Fruit fly (Drosophila melanogaster): Measurements from ENCODE around the gene ImpL2.
A peak's percentile ranks its signal among the peaks of the same experiment; 100 is the strongest.

Gene ImpL2

dm6 chr3L:4230357-4230901 lies 5.5 kb downstream of the ImpL2 start (continued):
- TF ChIP-seq hkb (optimal IDR thresholded peaks at IDR 0.05) (no peak), hkb (GFP tag; IDR thresholded peaks at IDR 0.05) (peak; percentile 91), CG16815 (GFP tag; optimal IDR thresholded peaks at IDR 0.05) (peak; percentile 96), CG15011 (GFP tag; optimal IDR thresholded peaks at IDR 0.05) (peak; percentile 82), CG18476 (GFP tag; optimal IDR thresholded peaks at IDR 0.05) (peak; percentile 90), CG2116 (GFP tag; optimal IDR thresholded peaks at IDR 0.05) (peak; percentile 73), Neu2 (GFP tag; optimal IDR thresholded peaks at IDR 0.05; ENCODE audit: borderline replicate concordance) (peak; percentile 93), CG4707 (GFP tag; optimal IDR thresholded peaks at IDR 0.05) (peak; percentile 87), CG7839 (tag; optimal IDR thresholded peaks at IDR 0.05) (peak; percentile 95), CG17829 (tag; optimal IDR thresholded peaks at IDR 0.05) (peak; percentile 97), CG30403 (GFP tag; optimal IDR thresholded peaks at IDR 0.05) (peak; percentile 94), Hr39 (optimal IDR thresholded peaks at IDR 0.05) (no peak), Lhr (GFP tag; optimal IDR thresholded peaks at IDR 0.05) (peak; percentile 89), ems (GFP tag; optimal IDR thresholded peaks at IDR 0.05) (peak; percentile 91), sob (GFP tag; IDR thresholded peaks at IDR 0.05) (peak; percentile 80), Deaf1 (tag; optimal IDR thresholded peaks at IDR 0.05) (peak; percentile 64), sr (GFP tag; IDR thresholded peaks at IDR 0.05) (0 out of 3 replicates have a peak, but pooled peaks have one; percentile 29), CG6254 (GFP tag; optimal IDR thresholded peaks at IDR 0.05) (peak; percentile 95), Camta (GFP tag; optimal IDR thresholded peaks at IDR 0.05) (peak; percentile 94), Oaz (GFP tag; IDR thresholded peaks at IDR 0.05) (no peak; the same call in 1 of the 2 replicates), CG31388 (GFP tag; optimal IDR thresholded peaks at IDR 0.05) (peak; percentile 74), oc (tag; optimal IDR thresholded peaks at IDR 0.05) (peak; percentile 91), Bteb2 (GFP tag; optimal IDR thresholded peaks at IDR 0.05) (peak; percentile 81), CG1603 (tag; optimal IDR thresholded peaks at IDR 0.05) (peak; percentile 94), CG17612 (GFP tag; IDR thresholded peaks at IDR 0.05) (peak; percentile 40; the same call in 1 of the 2 replicates), CG10366 (GFP tag; IDR thresholded peaks at IDR 0.05) (peak; percentile 83), Drgx (GFP tag; IDR thresholded peaks at IDR 0.05) (peak; percentile 91), gcm (GFP tag; optimal IDR thresholded peaks at IDR 0.05) (peak; percentile 96), CG1233 (GFP tag; optimal IDR thresholded peaks at IDR 0.05) (peak; percentile 94), PHDP (tag; optimal IDR thresholded peaks at IDR 0.05) (peak; percentile 89), sisA (GFP tag; IDR thresholded peaks at IDR 0.05) (peak; percentile 94), ap (GFP tag; IDR thresholded peaks at IDR 0.05) (peak; percentile 89), CG43689 (GFP tag; IDR thresholded peaks at IDR 0.05) (no peak)

dm6 chr3L:4229365-4229967 lies 6.5 kb downstream of the ImpL2 start:
- TF ChIP-seq CG18764 (GFP tag; optimal IDR thresholded peaks at IDR 0.05) (no peak), bab2 (GFP tag; optimal IDR thresholded peaks at IDR 0.05) (no peak), zf30C (GFP tag; optimal IDR thresholded peaks at IDR 0.05) (peak; percentile 24), Pdp1 (GFP tag; optimal IDR thresholded peaks at IDR 0.05) (peak in 1 of 2 experiments; percentile 13), vvl (GFP tag; IDR thresholded peaks at IDR 0.05) (peak; percentile 66), bsh (GFP tag; optimal IDR thresholded peaks at IDR 0.05) (peak in 1 of 2 experiments; percentile 14), row (GFP tag; IDR thresholded peaks at IDR 0.05) (peak; percentile 16; the same call in 1 of the 3 replicates), Med (GFP tag) (peak; percentile 19), CG18262 (tag; optimal IDR thresholded peaks at IDR 0.05) (peak; percentile 4), CG13894 (tag; optimal IDR thresholded peaks at IDR 0.05) (peak; percentile 27), Sox102F (GFP tag; optimal IDR thresholded peaks at IDR 0.05) (peak; percentile 9), HLHmδ (GFP tag; optimal IDR thresholded peaks at IDR 0.05) (no peak), CG1603 (tag; optimal IDR thresholded peaks at IDR 0.05) (peak; percentile 3), sens (GFP tag) (peak; percentile 82), cad (GFP tag; optimal IDR thresholded peaks at IDR 0.05) (peak; percentile 7), pros (GFP tag; optimal IDR thresholded peaks at IDR 0.05) (peak; percentile 55), CG32532 (GFP tag; IDR thresholded peaks at IDR 0.05) (no peak), Bgb (GFP tag; IDR thresholded peaks at IDR 0.05; ENCODE audit: partially characterized antibody) (no peak), CG7372 (GFP tag; IDR thresholded peaks at IDR 0.05) (no peak)

Data from whole organism, embryonic.